Worm (Caenorhabditis elegans): ENCODE results near the gene Y39B6A.27.

DNA sequence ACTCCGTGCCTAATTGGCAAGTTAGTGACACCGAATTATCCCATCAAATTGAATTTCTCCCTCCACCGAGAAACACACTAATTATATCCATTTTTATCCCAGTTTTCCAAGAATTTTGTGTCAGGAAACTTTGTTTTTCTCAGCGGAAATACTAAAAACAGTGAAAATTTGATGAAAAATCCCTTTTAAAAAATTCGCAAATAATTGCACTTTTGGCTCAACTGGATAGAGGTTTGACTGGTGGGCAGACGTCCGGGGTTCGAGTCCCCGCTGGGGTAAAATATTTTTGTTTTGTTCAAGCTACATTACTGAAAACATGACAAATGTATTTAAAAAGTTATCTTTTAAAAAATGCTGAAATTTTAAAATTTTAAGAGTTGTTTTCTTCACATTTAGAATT, 26.5 kb downstream of the Y39B6A.27 start:
- no peak for TF ChIP-seq dve-1 (tag; optimal IDR thresholded peaks at IDR 0.05)
- no peak for TF ChIP-seq che-1 (tag; optimal IDR thresholded peaks at IDR 0.05)
- no peak for TF ChIP-seq ref-2 (tag; optimal IDR thresholded peaks at IDR 0.05)
- TF ChIP-seq zip-5 (tag; optimal IDR thresholded peaks at IDR 0.05) = no peak
- no peak for TF ChIP-seq nhr-11 (tag; optimal IDR thresholded peaks at IDR 0.05)
- no peak for TF ChIP-seq ceh-31 (tag; optimal IDR thresholded peaks at IDR 0.05)
- no peak for TF ChIP-seq hlh-30 (tag; optimal IDR thresholded peaks at IDR 0.05; ENCODE audit: insufficient read depth)
- no peak for TF ChIP-seq ama-1 (optimal IDR thresholded peaks at IDR 0.05)
- TF ChIP-seq pha-4 (tag; optimal IDR thresholded peaks at IDR 0.05) = no peak
- no peak for TF ChIP-seq tbx-2 (tag; optimal IDR thresholded peaks at IDR 0.05)

Measured in whole organism, late embryonic.